Worm (Caenorhabditis elegans) whole organism, L1 larva: ENCODE measurements around the gene ZK822.9.

Experiments
- C16A3.4 ChIP-seq: fragments of 150-350 bp; optimal IDR thresholded peaks from 2 replicates; lab custom pipeline; 2014; ENCODE audit warnings: missing biosample characterization, missing genetic modification characterization
- aly-2 ChIP-seq: fragments of 150-350 bp; optimal IDR thresholded peaks from 2 replicates; lab custom pipeline; 2014; ENCODE audit warnings: missing biosample characterization, missing genetic modification characterization
- blmp-1 ChIP-seq: fragments of 150-350 bp; optimal IDR thresholded peaks from 2 replicates; lab custom pipeline; 2014; ENCODE audit warnings: missing biosample characterization, missing genetic modification characterization
- ceh-82 ChIP-seq, 3 experiments: fragments of 150-350 bp in 1 of 3; sonication (generic microtip) in 2 of 3; optimal IDR thresholded peaks; 2 replicates each; lab custom pipeline; 2014 to 2017; ENCODE audit warnings: missing biosample characterization in 3 of 3, missing genetic modification characterization in 3 of 3
- ceh-88 ChIP-seq: fragments of 200-800 bp; sonication (Bioruptor generic); IDR thresholded peaks from 2 replicates; pipeline ENCODE4 v1.3.6; 2022; ENCODE audit warnings: missing genetic modification characterization, missing compliant biosample characterization
- dpl-1 ChIP-seq, 3 experiments: fragments of 150-350 bp in 2 of 3; sonication (generic microtip) in 1 of 3; optimal IDR thresholded peaks; 2 replicates each; lab custom pipeline; 2014 to 2017; ENCODE audit warnings: missing biosample characterization in 3 of 3, missing genetic modification characterization in 3 of 3, missing genetic modification reagents in 3 of 3
- efl-1 ChIP-seq, 4 experiments: fragments of 150-350 bp; optimal IDR thresholded peaks in 3 of 4; peaks in 1 of 4; 1 replicate in 1 of 4; 2 replicates in 3 of 4; lab custom pipeline; 2014; ENCODE audit warnings: missing biosample characterization in 2 of 4, missing genetic modification characterization in 2 of 4, missing genetic modification reagents in 2 of 4
- efl-3 ChIP-seq: fragments of 200-800 bp; sonication (Bioruptor generic); optimal IDR thresholded peaks from 2 replicates; lab custom pipeline; 2018; ENCODE audit warnings: mild to moderate bottlenecking, missing genetic modification characterization, missing compliant biosample characterization
- elt-2 ChIP-seq: sonication (generic microtip); optimal IDR thresholded peaks from 2 replicates; lab custom pipeline; 2016; ENCODE audit warnings: missing genetic modification characterization, mild to moderate bottlenecking, inconsistent platforms, missing compliant biosample characterization, missing genetic modification reagents
- elt-3 ChIP-seq, 6 experiments: fragments of 150-350 bp in 1 of 6; sonication (generic microtip); optimal IDR thresholded peaks; 2 replicates each; lab custom pipeline; 2017 to 2018; ENCODE audit warnings: missing biosample characterization in 6 of 6, missing genetic modification characterization in 6 of 6, inconsistent platforms in 1 of 6
- fkh-8 ChIP-seq: sonication (generic microtip); optimal IDR thresholded peaks from 2 replicates; lab custom pipeline; 2016; ENCODE audit warnings: mild to moderate bottlenecking, missing genetic modification characterization, missing compliant biosample characterization
- fos-1 ChIP-seq: fragments of 150-350 bp; optimal IDR thresholded peaks from 2 replicates; lab custom pipeline; 2014; ENCODE audit warnings: missing biosample characterization, missing genetic modification characterization
- grh-1 ChIP-seq: fragments of 200-800 bp; sonication (Bioruptor generic); IDR thresholded peaks from 2 replicates; pipeline ENCODE4 v1.3.6; 2022; ENCODE audit warnings: missing genetic modification reagents, missing genetic modification characterization, missing compliant biosample characterization
- irx-1 ChIP-seq: sonication (generic microtip); optimal IDR thresholded peaks from 2 replicates; lab custom pipeline; 2016; ENCODE audit warnings: missing genetic modification characterization, missing compliant biosample characterization
- jun-1 ChIP-seq: fragments of 150-350 bp; optimal IDR thresholded peaks from 2 replicates; lab custom pipeline; 2014; ENCODE audit warnings: missing biosample characterization, missing genetic modification reagents, missing genetic modification characterization
- lin-13 ChIP-seq: fragments of 150-350 bp; optimal IDR thresholded peaks from 2 replicates; lab custom pipeline; 2014; ENCODE audit warnings: missing biosample characterization, missing genetic modification reagents, missing genetic modification characterization
- lin-14 ChIP-seq: fragments of 200-800 bp; sonication (Bioruptor generic); optimal IDR thresholded peaks from 2 replicates; lab custom pipeline; 2018; ENCODE audit warnings: mild to moderate bottlenecking, missing genetic modification characterization, moderate library complexity, missing compliant biosample characterization
- lin-35 ChIP-seq, 2 experiments: fragments of 150-350 bp; optimal IDR thresholded peaks; 2 replicates each; lab custom pipeline; 2014; ENCODE audit warnings: missing biosample characterization in 2 of 2, missing genetic modification characterization in 2 of 2, missing genetic modification reagents in 2 of 2
- lir-3 ChIP-seq: sonication (generic microtip); optimal IDR thresholded peaks from 2 replicates; lab custom pipeline; 2016; ENCODE audit warnings: mild to moderate bottlenecking, missing genetic modification characterization, moderate library complexity, missing compliant biosample characterization; ENCODE audit not compliant: poor library complexity
- lsy-2 ChIP-seq, 2 experiments: fragments of 150-350 bp; optimal IDR thresholded peaks; 2 replicates each; lab custom pipeline; 2014; ENCODE audit warnings: missing biosample characterization in 2 of 2, missing genetic modification characterization in 2 of 2
- mdl-1 ChIP-seq, 2 experiments: fragments of 150-350 bp; optimal IDR thresholded peaks; 2 replicates each; lab custom pipeline; 2014 to 2017; ENCODE audit warnings: missing biosample characterization in 2 of 2, missing genetic modification characterization in 2 of 2, inconsistent platforms in 1 of 2
- mep-1 ChIP-seq: fragments of 150-350 bp; optimal IDR thresholded peaks from 2 replicates; lab custom pipeline; 2014; ENCODE audit warnings: missing biosample characterization, missing genetic modification characterization
- nhr-11 ChIP-seq: fragments of 150-350 bp; optimal IDR thresholded peaks from 2 replicates; lab custom pipeline; 2014; ENCODE audit warnings: missing biosample characterization, missing genetic modification characterization
- nhr-19 ChIP-seq: fragments of 200-800 bp; sonication (Bioruptor generic); conservative IDR thresholded peaks from 2 replicates; pipeline ENCODE4 v1.3.6; 2022; ENCODE audit warnings: missing genetic modification characterization, missing compliant biosample characterization
- nhr-20 ChIP-seq: sonication (generic microtip); optimal IDR thresholded peaks from 2 replicates; lab custom pipeline; 2016; ENCODE audit warnings: mild to moderate bottlenecking, missing genetic modification characterization, missing compliant biosample characterization
- nhr-47 ChIP-seq: sonication (generic microtip); optimal IDR thresholded peaks from 2 replicates; lab custom pipeline; 2016; ENCODE audit warnings: mild to moderate bottlenecking, missing genetic modification characterization, moderate library complexity, missing compliant biosample characterization
- nhr-71 ChIP-seq: sonication (generic microtip); optimal IDR thresholded peaks from 2 replicates; lab custom pipeline; 2016; ENCODE audit warnings: mild to moderate bottlenecking, missing genetic modification characterization, moderate library complexity, missing compliant biosample characterization
- nhr-76 ChIP-seq: sonication (generic microtip); optimal IDR thresholded peaks from 2 replicates; lab custom pipeline; 2017; ENCODE audit warnings: missing biosample characterization, missing genetic modification characterization
- nhr-77 ChIP-seq: fragments of 150-350 bp; optimal IDR thresholded peaks from 2 replicates; lab custom pipeline; 2014; ENCODE audit warnings: missing biosample characterization, missing genetic modification characterization
- nhr-85 ChIP-seq: sonication (generic microtip); peaks from one replicate; lab custom pipeline; 2016; ENCODE audit warnings: missing genetic modification characterization, inconsistent platforms, missing compliant biosample characterization
- nhr-90 ChIP-seq: sonication (generic microtip); optimal IDR thresholded peaks from 2 replicates; lab custom pipeline; 2016; ENCODE audit warnings: mild to moderate bottlenecking, missing genetic modification characterization, missing compliant biosample characterization; ENCODE audit not compliant: poor library complexity
- rnt-1 ChIP-seq: sonication (generic microtip); optimal IDR thresholded peaks from 2 replicates; lab custom pipeline; 2016; ENCODE audit warnings: mild to moderate bottlenecking, missing genetic modification characterization, moderate library complexity, missing compliant biosample characterization
- skn-1 ChIP-seq: fragments of 150-350 bp; optimal IDR thresholded peaks from 2 replicates; lab custom pipeline; 2014; ENCODE audit warnings: missing biosample characterization, missing genetic modification characterization
- snu-23 ChIP-seq: sonication (generic microtip); optimal IDR thresholded peaks from 2 replicates; lab custom pipeline; 2016; ENCODE audit warnings: missing genetic modification characterization, missing compliant biosample characterization
- swsn-7 ChIP-seq: sonication (generic microtip); optimal IDR thresholded peaks from 2 replicates; lab custom pipeline; 2016; ENCODE audit warnings: missing genetic modification characterization, missing compliant biosample characterization
- tbx-2 ChIP-seq: sonication (generic microtip); optimal IDR thresholded peaks from 2 replicates; lab custom pipeline; 2016; ENCODE audit warnings: missing genetic modification characterization, missing compliant biosample characterization
- tlp-1 ChIP-seq: fragments of 150-350 bp; optimal IDR thresholded peaks from 2 replicates; lab custom pipeline; 2014; ENCODE audit warnings: missing biosample characterization, missing genetic modification characterization
- unc-30 ChIP-seq: sonication (generic microtip); optimal IDR thresholded peaks from 2 replicates; lab custom pipeline; 2017; ENCODE audit warnings: missing biosample characterization, missing genetic modification characterization
- unc-62 ChIP-seq: fragments of 150-350 bp; optimal IDR thresholded peaks from 2 replicates; lab custom pipeline; 2014; ENCODE audit warnings: missing biosample characterization, missing genetic modification reagents, missing genetic modification characterization
- vab-15 ChIP-seq: sonication (generic microtip); optimal IDR thresholded peaks from 2 replicates; lab custom pipeline; 2017; ENCODE audit warnings: missing genotype, mild to moderate bottlenecking, missing genetic modification characterization, missing compliant biosample characterization
- xbp-1 ChIP-seq: sonication (generic microtip); optimal IDR thresholded peaks from 2 replicates; lab custom pipeline; 2016; ENCODE audit warnings: missing genetic modification characterization, missing compliant biosample characterization
- ztf-11 ChIP-seq, 2 experiments: sonication (generic microtip); optimal IDR thresholded peaks; 2 replicates each; lab custom pipeline; 2016 to 2017; ENCODE audit warnings: missing genetic modification characterization in 2 of 2, missing biosample characterization in 1 of 2, missing compliant biosample characterization in 1 of 2

Gene ZK822.9

ce11 chrIV:11925346-11926075, 9.8 kb downstream of the ZK822.9 start, which contains the start of the genes srlf-33 and srlf-32:
Gene srlf-33 (minus strand): TSS chrIV:11925446.
Gene srlf-32 (plus strand): TSS chrIV:11926025.
- TF ChIP-seq efl-1 (optimal IDR thresholded peaks at IDR 0.05; lab: Kevin White, UChicago) (no peak), efl-1 (GFP tag; optimal IDR thresholded peaks at IDR 0.05 in 1 of 2; lab: Kevin White, UChicago) (peak in 1 of 2 experiments; percentile 43), lir-3 (tag; lab: Kevin White, UChicago) (no peak)

DNA sequence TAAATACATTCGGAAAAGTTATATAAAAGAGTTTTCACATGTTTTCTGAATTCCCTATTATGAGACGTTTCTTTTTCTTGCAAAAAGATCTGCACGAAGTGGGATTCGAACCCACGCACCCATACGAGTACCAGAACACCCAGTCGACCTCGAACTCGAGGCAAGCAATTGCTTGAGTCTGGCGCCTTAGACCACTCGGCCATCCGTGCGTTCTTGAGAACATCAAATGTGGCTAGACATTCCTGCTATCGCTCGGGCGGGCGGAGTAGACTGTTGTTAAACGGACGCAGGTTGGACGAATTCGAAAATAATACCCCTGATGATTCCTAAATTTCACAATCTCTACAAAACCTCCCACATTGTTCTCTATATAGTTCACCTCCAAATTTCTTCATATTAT, 12.6 kb downstream of the ZK822.9 start:
- TF ChIP-seq snu-23 (GFP tag; lab: Kevin White, UChicago) (peak; percentile 76), ztf-11 (tag; optimal IDR thresholded peaks at IDR 0.05; lab: Kevin White, UChicago) (peak in 1 of 2 experiments; percentile 9), nhr-20 (tag; lab: Kevin White, UChicago) (peak; percentile 94), grh-1 (GFP tag; lab: Robert Waterston, UW) (peak; percentile 27; the same call in 1 of the 2 replicates), dpl-1 (GFP tag; optimal IDR thresholded peaks at IDR 0.05; lab: Kevin White, UChicago) (peak in 2 of 3 experiments; percentile 14 to 16), elt-3 (tag; optimal IDR thresholded peaks at IDR 0.05; lab: Kevin White, UChicago) (peak in 2 of 6 experiments; percentile 20 to 21), nhr-77 (peak; percentile 30), swsn-7 (tag; lab: Kevin White, UChicago) (peak; percentile 29), tbx-2 (tag; lab: Kevin White, UChicago) (peak; percentile 15), jun-1 (tag; lab: Kevin White, UChicago) (peak; percentile 8), nhr-90 (peak; percentile 68), lsy-2 (tag; optimal IDR thresholded peaks at IDR 0.05; lab: Kevin White, UChicago) (peak in 1 of 2 experiments; percentile 66), nhr-11 (tag; lab: Kevin White, UChicago) (no peak), skn-1 (tag; lab: Kevin White, UChicago) (peak; percentile 55), blmp-1 (tag; lab: Kevin White, UChicago) (peak; percentile 19), aly-2 (no peak), ceh-82 (tag; optimal IDR thresholded peaks at IDR 0.05; lab: Kevin White, UChicago) (peak in 2 of 3 experiments; percentile 27 to 35), nhr-47 (tag; lab: Kevin White, UChicago) (peak; percentile 56), C16A3.4 (tag; lab: Kevin White, UChicago) (peak; percentile 43), efl-1 (optimal IDR thresholded peaks at IDR 0.05; lab: Kevin White, UChicago) (peak; percentile 27 to 46), efl-1 (GFP tag; optimal IDR thresholded peaks at IDR 0.05 in 1 of 2; lab: Kevin White, UChicago) (peak; percentile 6 to 88), mep-1 (tag; lab: Kevin White, UChicago) (peak; percentile 23), ceh-88 (GFP tag; lab: Robert Waterston, UW) (peak; percentile 41; the same call in 1 of the 2 replicates), fos-1 (tag; lab: Kevin White, UChicago) (peak; percentile 49), lin-13 (GFP tag; lab: Kevin White, UChicago) (peak; percentile 11), unc-62 (GFP tag; lab: Kevin White, UChicago) (no peak), tlp-1 (no peak), lin-35 (GFP tag; optimal IDR thresholded peaks at IDR 0.05; lab: Kevin White, UChicago) (peak; percentile 36 to 76), vab-15 (tag; lab: Kevin White, UChicago) (no peak), unc-30 (tag; lab: Kevin White, UChicago) (no peak), nhr-71 (tag; lab: Kevin White, UChicago) (peak; percentile 66), nhr-76 (no peak), fkh-8 (tag; lab: Kevin White, UChicago) (no peak), nhr-19 (GFP tag; lab: Robert Waterston, UW) (peak; percentile 63), xbp-1 (tag; lab: Kevin White, UChicago) (peak; percentile 25), irx-1 (tag; lab: Kevin White, UChicago) (peak; percentile 38), nhr-85 (tag; lab: Kevin White, UChicago) (peak; percentile 81), elt-2 (tag; lab: Kevin White, UChicago) (peak; percentile 32), efl-3 (GFP tag; lab: Kevin White, UChicago) (no peak), mdl-1 (tag; optimal IDR thresholded peaks at IDR 0.05; lab: Kevin White, UChicago) (peak in 1 of 2 experiments; percentile 58), rnt-1 (tag; lab: Kevin White, UChicago) (peak; percentile 83), lin-14 (GFP tag; lab: Kevin White, UChicago) (peak; percentile 41)
